Fruit fly (Drosophila melanogaster) whole organism, embryonic: ENCODE results near the gene Gr97a.

Experiments
- Asciz ChIP-seq: fragments of 200-800 bp; sonication (Bioruptor generic); optimal IDR thresholded peaks from 2 replicates; lab custom pipeline; 2017; ENCODE audit warnings: missing biosample characterization, mild to moderate bottlenecking, missing genetic modification characterization, missing genetic modification reagents
- B-H1 ChIP-seq: fragments of 200-800 bp; sonication (Bioruptor generic); IDR thresholded peaks from 3 replicates; pipeline ENCODE4 v1.3.6; 2022; ENCODE audit warnings: missing biosample characterization, missing genetic modification characterization
- CG10274 ChIP-seq: fragments of 200-800 bp; sonication (Bioruptor generic); optimal IDR thresholded peaks from 3 replicates; lab custom pipeline; 2017; ENCODE audit warnings: missing biosample characterization, mild to moderate bottlenecking, missing genetic modification characterization
- CG11560 ChIP-seq: fragments of 200-800 bp; sonication (Bioruptor generic); IDR thresholded peaks from 3 replicates; pipeline ENCODE4 v1.3.6; 2022; ENCODE audit warnings: missing biosample characterization, missing genetic modification characterization
- CG12155 ChIP-seq: fragments of 200-800 bp; sonication (Bioruptor generic); optimal IDR thresholded peaks from 3 replicates; lab custom pipeline; 2016; ENCODE audit warnings: missing biosample characterization, missing genetic modification characterization
- CG16815 ChIP-seq: fragments of 200-800 bp; sonication (Bioruptor generic); optimal IDR thresholded peaks from 3 replicates; lab custom pipeline; 2017; ENCODE audit warnings: missing biosample characterization, mild to moderate bottlenecking, missing genetic modification characterization
- CG17186 ChIP-seq: fragments of 200-800 bp; sonication (Bioruptor generic); optimal IDR thresholded peaks from 3 replicates; lab custom pipeline; 2017; ENCODE audit warnings: missing biosample characterization, missing genetic modification reagents, missing genetic modification characterization
- CG17568 ChIP-seq: fragments of 200-800 bp; sonication (Bioruptor generic); optimal IDR thresholded peaks from 2 replicates; lab custom pipeline; 2018; ENCODE audit warnings: missing biosample characterization, mild to moderate bottlenecking, missing genetic modification characterization, moderate library complexity
- CG2712 ChIP-seq: fragments of 200-800 bp; optimal IDR thresholded peaks from 3 replicates; lab custom pipeline; 2019; ENCODE audit warnings: missing biosample characterization, mild to moderate bottlenecking, missing genetic modification characterization, moderate library complexity
- CG3065 ChIP-seq: fragments of 200-800 bp; sonication (Bioruptor generic); optimal IDR thresholded peaks from 2 replicates; lab custom pipeline; 2016; ENCODE audit warnings: missing biosample characterization, missing genetic modification characterization
- CG3838 ChIP-seq: fragments of 200-800 bp; sonication (Bioruptor generic); optimal IDR thresholded peaks from 3 replicates; lab custom pipeline; 2016; ENCODE audit warnings: missing biosample characterization, missing genetic modification characterization
- CG4282 ChIP-seq: fragments of 200-800 bp; sonication (Bioruptor generic); optimal IDR thresholded peaks from 2 replicates; lab custom pipeline; 2016; ENCODE audit warnings: missing biosample characterization, missing genetic modification characterization
- CG6175 ChIP-seq: fragments of 200-800 bp; sonication (Bioruptor generic); IDR thresholded peaks from 3 replicates; pipeline ENCODE4 v1.3.6; 2022; ENCODE audit warnings: missing biosample characterization, missing genetic modification characterization
- CG6765 ChIP-seq: fragments of 200-800 bp; sonication (Bioruptor generic); optimal IDR thresholded peaks from 3 replicates; lab custom pipeline; 2017; ENCODE audit warnings: missing biosample characterization, mild to moderate bottlenecking, missing genetic modification characterization
- CG9797 ChIP-seq: fragments of 200-800 bp; sonication (Bioruptor generic); optimal IDR thresholded peaks from 3 replicates; lab custom pipeline; 2018; ENCODE audit warnings: missing biosample characterization, mild to moderate bottlenecking, missing genetic modification characterization
- Chrac-16 ChIP-seq: fragments of 200-800 bp; sonication (Bioruptor generic); optimal IDR thresholded peaks from 3 replicates; lab custom pipeline; 2016; ENCODE audit warnings: missing biosample characterization, missing genetic modification characterization
- CkIIα-i1 ChIP-seq: fragments of 200-800 bp; sonication (Bioruptor generic); IDR thresholded peaks from 2 replicates; pipeline ENCODE4 v1.3.6; 2022; ENCODE audit warnings: missing biosample characterization, missing genetic modification characterization
- CoRest ChIP-seq: fragments of 200-800 bp; sonication (Bioruptor generic); optimal IDR thresholded peaks from 3 replicates; lab custom pipeline; 2018; ENCODE audit warnings: missing biosample characterization, mild to moderate bottlenecking, missing genetic modification characterization, moderate library complexity
- D19B ChIP-seq: fragments of 200-800 bp; sonication (Bioruptor generic); optimal IDR thresholded peaks from 2 replicates; lab custom pipeline; 2017; ENCODE audit warnings: missing biosample characterization, mild to moderate bottlenecking, missing genetic modification characterization
- Deaf1 ChIP-seq: fragments of 200-800 bp; optimal IDR thresholded peaks from 3 replicates; lab custom pipeline; 2019; ENCODE audit warnings: missing biosample characterization, mild to moderate bottlenecking, missing genetic modification characterization, moderate library complexity
- Dfd ChIP-seq, 2 experiments: fragments of >200 bp; optimal IDR thresholded peaks; 2 replicates each; lab custom pipeline; 2017; ENCODE audit warnings: missing biosample characterization in 2 of 2, missing genetic modification characterization in 2 of 2
- Drgx ChIP-seq: fragments of 200-800 bp; sonication (Bioruptor generic); IDR thresholded peaks from 2 replicates; pipeline ENCODE4 v1.3.6; 2022; ENCODE audit warnings: missing biosample characterization, missing genetic modification characterization
- E2f1 ChIP-seq: fragments of 200-800 bp; sonication (Bioruptor generic); IDR thresholded peaks from 2 replicates; pipeline ENCODE4 v1.3.6; 2022; ENCODE audit warnings: missing biosample characterization, missing genetic modification characterization
- H2.0 ChIP-seq: fragments of 200-800 bp; sonication (Bioruptor generic); IDR thresholded peaks from 2 replicates; pipeline ENCODE4 v1.3.6; 2022; ENCODE audit warnings: missing biosample characterization, missing genetic modification characterization
- HLH4C ChIP-seq: fragments of 200-800 bp; sonication (Bioruptor generic); IDR thresholded peaks from 3 replicates; pipeline ENCODE4 v1.3.6; 2022; ENCODE audit warnings: missing biosample characterization, missing genetic modification characterization; ENCODE audit not compliant: partially characterized antibody
- HLH54F ChIP-seq: fragments of 200-800 bp; sonication (Bioruptor generic); optimal IDR thresholded peaks from 3 replicates; lab custom pipeline; 2016; ENCODE audit warnings: missing biosample characterization, missing genetic modification characterization
- Hey ChIP-seq: fragments of 200-800 bp; sonication (Bioruptor generic); optimal IDR thresholded peaks from 3 replicates; lab custom pipeline; 2018; ENCODE audit warnings: missing biosample characterization, mild to moderate bottlenecking, missing genetic modification characterization
- Jarid2 ChIP-seq: fragments of 200-800 bp; sonication (Bioruptor generic); optimal IDR thresholded peaks from 3 replicates; lab custom pipeline; 2017; ENCODE audit warnings: mild to moderate bottlenecking, missing biosample characterization, missing genetic modification reagents, missing genetic modification characterization
- Lim3 ChIP-seq: fragments of 200-800 bp; sonication (Bioruptor generic); IDR thresholded peaks from 2 replicates; pipeline ENCODE4 v1.3.6; 2022; ENCODE audit warnings: missing biosample characterization, missing genetic modification characterization
- Lpt ChIP-seq: fragments of >200 bp; optimal IDR thresholded peaks from 2 replicates; lab custom pipeline; 2018; ENCODE audit warnings: missing biosample characterization, missing genetic modification characterization
- MESR4 ChIP-seq: fragments of 200-800 bp; sonication (Bioruptor generic); optimal IDR thresholded peaks from 2 replicates; lab custom pipeline; 2018; ENCODE audit warnings: missing biosample characterization, mild to moderate bottlenecking, missing genetic modification characterization, moderate library complexity
- Mes4 ChIP-seq: fragments of 200-800 bp; sonication (Bioruptor generic); optimal IDR thresholded peaks from 2 replicates; lab custom pipeline; 2016; ENCODE audit warnings: missing biosample characterization, missing genetic modification characterization
- Poxn ChIP-seq: fragments of 200-800 bp; sonication (Bioruptor generic); IDR thresholded peaks from 2 replicates; pipeline ENCODE4 v1.3.6; 2022; ENCODE audit warnings: missing biosample characterization, missing genetic modification characterization
- Sox102F ChIP-seq: fragments of 200-800 bp; sonication (Bioruptor generic); optimal IDR thresholded peaks from 2 replicates; lab custom pipeline; 2018; ENCODE audit warnings: missing biosample characterization, mild to moderate bottlenecking, missing genetic modification characterization, moderate library complexity
- Spps ChIP-seq: fragments of 200-800 bp; sonication (Bioruptor generic); optimal IDR thresholded peaks from 2 replicates; lab custom pipeline; 2018; ENCODE audit warnings: missing biosample characterization, mild to moderate bottlenecking, missing genetic modification characterization
- Tbp ChIP-seq: fragments of >200 bp; optimal IDR thresholded peaks from 2 replicates; lab custom pipeline; 2018; ENCODE audit warnings: missing biosample characterization, missing genetic modification characterization
- ash1 ChIP-seq: fragments of 200-800 bp; sonication (Bioruptor generic); optimal IDR thresholded peaks from 2 replicates; lab custom pipeline; 2018; ENCODE audit warnings: missing biosample characterization, mild to moderate bottlenecking, missing genetic modification characterization
- bcd ChIP-seq: fragments of 200-800 bp; sonication (Bioruptor generic); optimal IDR thresholded peaks from 2 replicates; lab custom pipeline; 2017; ENCODE audit warnings: missing biosample characterization, mild to moderate bottlenecking, missing genetic modification characterization
- chif ChIP-seq, 2 experiments: fragments of 200-800 bp; sonication (Bioruptor generic); optimal IDR thresholded peaks; 3 replicates each; lab custom pipeline; 2016; ENCODE audit warnings: missing biosample characterization in 2 of 2, missing genetic modification characterization in 2 of 2
- crol ChIP-seq: fragments of 200-800 bp; sonication (Bioruptor generic); IDR thresholded peaks from 2 replicates; pipeline ENCODE4 v1.3.6; 2022; ENCODE audit warnings: missing biosample characterization, missing genetic modification characterization
- dan ChIP-seq: fragments of 200-800 bp; sonication (Bioruptor generic); IDR thresholded peaks from 2 replicates; pipeline ENCODE4 v1.3.6; 2022; ENCODE audit warnings: missing biosample characterization, missing genetic modification characterization
- inv ChIP-seq: fragments of 200-800 bp; sonication (Bioruptor generic); IDR thresholded peaks from 2 replicates; pipeline ENCODE4 v1.3.6; 2022; ENCODE audit warnings: missing biosample characterization, missing genetic modification characterization; ENCODE audit not compliant: partially characterized antibody
- jing ChIP-seq: fragments of 200-800 bp; sonication (Bioruptor generic); optimal IDR thresholded peaks from 2 replicates; lab custom pipeline; 2018; ENCODE audit warnings: missing biosample characterization, mild to moderate bottlenecking, missing genetic modification characterization
- jumu ChIP-seq: fragments of 200-800 bp; sonication (Bioruptor generic); optimal IDR thresholded peaks from 3 replicates; lab custom pipeline; 2016; ENCODE audit warnings: missing biosample characterization, missing genetic modification characterization
- maf-S ChIP-seq: fragments of 200-800 bp; sonication (Bioruptor generic); optimal IDR thresholded peaks from 2 replicates; lab custom pipeline; 2016; ENCODE audit warnings: missing biosample characterization, missing genetic modification characterization
- pita ChIP-seq: fragments of 200-800 bp; sonication (Bioruptor generic); optimal IDR thresholded peaks from 2 replicates; lab custom pipeline; 2017; ENCODE audit warnings: missing biosample characterization, mild to moderate bottlenecking, missing genetic modification characterization
- psq ChIP-seq: fragments of 200-800 bp; sonication (Bioruptor generic); optimal IDR thresholded peaks from 2 replicates; lab custom pipeline; 2017; ENCODE audit warnings: missing biosample characterization, missing genetic modification characterization
- salm ChIP-seq: fragments of 200-800 bp; sonication (Bioruptor generic); optimal IDR thresholded peaks from 2 replicates; lab custom pipeline; 2018; ENCODE audit warnings: missing biosample characterization, mild to moderate bottlenecking, missing genetic modification characterization
- slbo ChIP-seq: fragments of 200-800 bp; sonication (Bioruptor generic); IDR thresholded peaks from 2 replicates; pipeline ENCODE4 v1.3.6; 2022; ENCODE audit warnings: missing biosample characterization, missing genetic modification characterization
- tna ChIP-seq: fragments of 200-800 bp; sonication (Bioruptor generic); IDR thresholded peaks from 2 replicates; pipeline ENCODE4 v1.3.6; 2022; ENCODE audit warnings: missing biosample characterization, missing genetic modification characterization; ENCODE audit not compliant: partially characterized antibody
- wdn ChIP-seq: fragments of 200-800 bp; sonication (Bioruptor generic); IDR thresholded peaks from 2 replicates; pipeline ENCODE4 v1.3.6; 2022; ENCODE audit warnings: missing biosample characterization, missing genetic modification characterization
- wor ChIP-seq: fragments of 200-800 bp; sonication (Bioruptor generic); IDR thresholded peaks from 2 replicates; pipeline ENCODE4 v1.3.6; 2022; ENCODE audit warnings: missing biosample characterization, missing genetic modification characterization
- yki ChIP-seq: fragments of >200 bp; optimal IDR thresholded peaks from 3 replicates; lab custom pipeline; 2018

Gene Gr97a

dm6 chr3R:26928424-26928823 is 37.9 kb downstream of the Gr97a start:
- TF ChIP-seq CG11560 (no peak), Chrac-16 (GFP tag; lab: Kevin White, UChicago) (peak; percentile 4), maf-S (no peak), dan (GFP tag; lab: Robert Waterston, UW) (no peak), slbo (GFP tag; lab: Robert Waterston, UW) (peak; percentile 58), Lpt (GFP tag; lab: Kevin White, UChicago) (no peak), jing (GFP tag; lab: Kevin White, UChicago) (peak; percentile 57), CG2712 (tag; lab: Kevin White, UChicago) (peak; percentile 53), CkIIα-i1 (GFP tag; lab: Robert Waterston, UW) (no peak), yki (lab: Kevin White, UChicago) (no peak), CG17568 (GFP tag; lab: Kevin White, UChicago) (peak; percentile 37), tna (no peak), D19B (no peak), jumu (no peak), crol (no peak), Asciz (GFP tag; lab: Kevin White, UChicago) (peak; percentile 55), E2f1 (peak; percentile 48; the same call in 1 of the 2 replicates), CG16815 (no peak), CG6765 (GFP tag; lab: Kevin White, UChicago) (no peak), CG17186 (GFP tag; lab: Kevin White, UChicago) (no peak), Poxn (GFP tag; lab: Robert Waterston, UW) (no peak), Lim3 (GFP tag; lab: Robert Waterston, UW) (no peak), wdn (GFP tag; lab: Robert Waterston, UW) (no peak), CG3838 (GFP tag; lab: Kevin White, UChicago) (no peak), Jarid2 (GFP tag; lab: Kevin White, UChicago) (no peak), bcd (GFP tag; lab: Kevin White, UChicago) (peak; percentile 22), ash1 (GFP tag; lab: Kevin White, UChicago) (no peak), B-H1 (GFP tag; lab: Robert Waterston, UW) (peak; percentile 37; the same call in 1 of the 3 replicates), psq (no peak), inv (GFP tag; lab: Robert Waterston, UW) (no peak), CG4282 (GFP tag; lab: Kevin White, UChicago) (no peak), HLH4C (GFP tag; lab: Robert Waterston, UW) (no peak), HLH54F (GFP tag; lab: Kevin White, UChicago) (no peak), chif (GFP tag; optimal IDR thresholded peaks at IDR 0.05; lab: Kevin White, UChicago) (peak in 1 of 2 experiments; percentile 9), CG6175 (GFP tag; lab: Robert Waterston, UW) (no peak), CG3065 (GFP tag; lab: Kevin White, UChicago) (no peak), Tbp (GFP tag; lab: Kevin White, UChicago) (no peak), Deaf1 (no peak), Dfd (GFP tag; optimal IDR thresholded peaks at IDR 0.05; lab: Kevin White, UChicago) (no peak), CoRest (tag; lab: Kevin White, UChicago) (peak; percentile 72), Spps (tag; lab: Kevin White, UChicago) (no peak), Hey (tag; lab: Kevin White, UChicago) (no peak), MESR4 (GFP tag; lab: Kevin White, UChicago) (no peak), CG10274 (GFP tag; lab: Kevin White, UChicago) (no peak), CG12155 (GFP tag; lab: Kevin White, UChicago) (no peak), pita (GFP tag; lab: Kevin White, UChicago) (no peak), salm (tag; lab: Kevin White, UChicago) (peak; percentile 50), Sox102F (GFP tag; lab: Kevin White, UChicago) (peak; percentile 86), CG9797 (GFP tag; lab: Kevin White, UChicago) (no peak), H2.0 (GFP tag; lab: Robert Waterston, UW) (peak; percentile 65), Drgx (peak; percentile 94), Mes4 (GFP tag; lab: Kevin White, UChicago) (no peak), wor (GFP tag; lab: Robert Waterston, UW) (0 out of 2 replicates have a peak, but pooled peaks have one; percentile 30)
